Fruit fly (Drosophila melanogaster): ENCODE data around the gene CG31816.
A peak's percentile ranks its signal among the peaks of the same experiment; 100 is the strongest.

CG31816 gene

DNA sequence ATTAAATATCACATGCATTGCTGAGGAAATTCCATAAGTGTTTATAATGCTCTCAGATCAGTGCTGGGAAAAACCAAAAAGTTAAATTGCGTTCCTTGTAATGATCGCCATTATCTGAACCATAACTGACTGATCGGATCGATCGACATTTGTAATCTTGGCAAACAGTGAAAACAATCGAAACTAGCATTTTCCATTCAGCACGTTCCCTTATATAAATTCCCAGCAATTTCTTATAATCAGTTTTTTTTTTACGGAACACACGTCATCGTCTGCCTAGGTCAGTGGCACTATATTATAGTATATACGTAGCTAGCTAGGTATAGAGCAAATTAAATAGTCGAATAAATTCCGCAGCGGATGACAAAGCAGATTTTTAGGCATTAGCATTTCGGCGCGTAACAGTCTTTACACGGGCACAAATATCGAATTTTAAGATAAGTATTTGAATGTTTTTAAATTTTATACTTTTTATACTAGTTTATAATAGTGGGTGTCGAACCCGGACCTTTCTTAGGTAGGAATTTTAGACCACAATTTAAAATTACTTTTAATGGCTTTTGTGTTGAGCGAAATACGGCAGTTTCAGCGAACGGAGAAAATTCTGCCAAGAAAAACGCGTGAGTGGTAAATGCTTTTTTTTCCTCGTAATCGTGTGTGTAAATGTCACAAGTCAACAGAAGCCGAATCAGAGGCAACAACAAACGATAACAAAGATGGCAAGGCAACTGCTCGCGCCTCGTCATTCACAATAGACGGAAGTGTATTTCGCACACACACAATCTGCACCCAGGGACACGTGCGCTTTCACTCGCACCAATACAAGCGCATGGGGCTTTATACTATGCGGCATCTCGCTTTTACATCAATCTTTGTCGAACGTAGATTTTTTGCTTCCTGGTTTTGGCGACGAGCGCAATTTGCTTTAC is 12.6 kb upstream of the CG31816 start:
- TF ChIP-seq eg (GFP tag; IDR thresholded peaks at IDR 0.05) (peak; percentile 33; the same call in 1 of the 3 replicates), CG1621 (tag; optimal IDR thresholded peaks at IDR 0.05) (no peak), svp (GFP tag) (peak; percentile 97), CG34406 (GFP tag; optimal IDR thresholded peaks at IDR 0.05) (no peak), CG4318 (GFP tag; optimal IDR thresholded peaks at IDR 0.05) (no peak), CG8119 (GFP tag; IDR thresholded peaks at IDR 0.05) (0 out of 3 replicates have a peak, but pooled peaks have one; percentile 24), salr (GFP tag; optimal IDR thresholded peaks at IDR 0.05) (no peak), fkh (GFP tag; optimal IDR thresholded peaks at IDR 0.05) (peak; percentile 63), Ets96B (tag; optimal IDR thresholded peaks at IDR 0.05) (no peak), Sox15 (GFP tag; optimal IDR thresholded peaks at IDR 0.05) (no peak), Sox14 (GFP tag; optimal IDR thresholded peaks at IDR 0.05) (peak; percentile 17), CG11762 (GFP tag; optimal IDR thresholded peaks at IDR 0.05; ENCODE audit: insufficient read depth) (no peak), ss (GFP tag; optimal IDR thresholded peaks at IDR 0.05) (peak in 1 of 2 experiments; percentile 21), CG7368 (GFP tag; optimal IDR thresholded peaks at IDR 0.05) (no peak), CG6276 (GFP tag; optimal IDR thresholded peaks at IDR 0.05) (no peak), Lpt (GFP tag; optimal IDR thresholded peaks at IDR 0.05) (peak; percentile 23), fd59A (GFP tag; optimal IDR thresholded peaks at IDR 0.05) (peak; percentile 8), CG16779 (tag; optimal IDR thresholded peaks at IDR 0.05) (no peak), lz (GFP tag; optimal IDR thresholded peaks at IDR 0.05) (no peak), CG32006 (GFP tag; optimal IDR thresholded peaks at IDR 0.05) (no peak), dsx (GFP tag; optimal IDR thresholded peaks at IDR 0.05; ENCODE audit: poor library complexity, severe bottlenecking) (no peak), esn (GFP tag; optimal IDR thresholded peaks at IDR 0.05) (no peak), Gug (GFP tag; IDR thresholded peaks at IDR 0.05) (no peak), fd85E (GFP tag; optimal IDR thresholded peaks at IDR 0.05) (no peak), topi (GFP tag; optimal IDR thresholded peaks at IDR 0.05) (no peak), Eip75B (GFP tag; optimal IDR thresholded peaks at IDR 0.05) (no peak), CG6163 (GFP tag; IDR thresholded peaks at IDR 0.05) (peak; percentile 64), CG3032 (tag; optimal IDR thresholded peaks at IDR 0.05) (no peak), CG8632 (GFP tag; optimal IDR thresholded peaks at IDR 0.05) (no peak), achi (GFP tag; optimal IDR thresholded peaks at IDR 0.05) (no peak), dac (GFP tag; optimal IDR thresholded peaks at IDR 0.05) (no peak), acj6 (GFP tag; optimal IDR thresholded peaks at IDR 0.05) (no peak), CG11902 (GFP tag; optimal IDR thresholded peaks at IDR 0.05) (no peak), Hr4 (GFP tag; optimal IDR thresholded peaks at IDR 0.05) (no peak), CG9139 (GFP tag; optimal IDR thresholded peaks at IDR 0.05) (peak; percentile 32), CG3919 (GFP tag; optimal IDR thresholded peaks at IDR 0.05) (peak; percentile 9), CG6808 (GFP tag; optimal IDR thresholded peaks at IDR 0.05) (peak; percentile 12), Met (GFP tag; optimal IDR thresholded peaks at IDR 0.05) (no peak), Eip93F (GFP tag; optimal IDR thresholded peaks at IDR 0.05) (no peak), Hr38 (GFP tag; optimal IDR thresholded peaks at IDR 0.05) (no peak), pdm3 (GFP tag; optimal IDR thresholded peaks at IDR 0.05) (no peak), vri (GFP tag; optimal IDR thresholded peaks at IDR 0.05) (no peak), Blimp-1 (GFP tag; optimal IDR thresholded peaks at IDR 0.05) (no peak), CG31627 (GFP tag; optimal IDR thresholded peaks at IDR 0.05) (no peak), Smox (GFP tag; optimal IDR thresholded peaks at IDR 0.05) (no peak), CG10669 (GFP tag; optimal IDR thresholded peaks at IDR 0.05) (no peak), CG6792 (GFP tag; optimal IDR thresholded peaks at IDR 0.05) (no peak), CG8319 (GFP tag; optimal IDR thresholded peaks at IDR 0.05) (no peak), CG15336 (GFP tag; IDR thresholded peaks at IDR 0.05) (0 out of 2 replicates have a peak, but pooled peaks have one; percentile 10), cyc (GFP tag; optimal IDR thresholded peaks at IDR 0.05) (no peak)
